Fruit fly (Drosophila melanogaster): ENCODE data around the gene CG7083.
A peak's percentile ranks its signal among the peaks of the same experiment; 100 is the strongest.

The CG7083 gene

dm6 chr3L:8303912-8304311 lies 36.7 kb upstream of the CG7083 start, which contains the start of the genes CG7194 and Sbp2 (continued):
- TF ChIP-seq CG30431 (GFP tag; optimal IDR thresholded peaks at IDR 0.05) (no peak), bab2 (GFP tag; optimal IDR thresholded peaks at IDR 0.05) (no peak), Dip2 (GFP tag; IDR thresholded peaks at IDR 0.05) (no peak), btn (GFP tag; optimal IDR thresholded peaks at IDR 0.05) (no peak), Dad (GFP tag; optimal IDR thresholded peaks at IDR 0.05) (no peak), slbo (GFP tag; IDR thresholded peaks at IDR 0.05) (0 out of 2 replicates have a peak, but pooled peaks have one; percentile 12), CG3847 (GFP tag; IDR thresholded peaks at IDR 0.05) (no peak), ind (GFP tag; optimal IDR thresholded peaks at IDR 0.05) (no peak), so (GFP tag; IDR thresholded peaks at IDR 0.05) (no peak), CG31224 (GFP tag; IDR thresholded peaks at IDR 0.05) (no peak), nom (GFP tag; optimal IDR thresholded peaks at IDR 0.05) (peak; percentile 1), dm (GFP tag; optimal IDR thresholded peaks at IDR 0.05) (no peak), sob (GFP tag; IDR thresholded peaks at IDR 0.05) (no peak), CG10267 (tag; optimal IDR thresholded peaks at IDR 0.05) (peak; percentile 74), Kr (GFP tag; optimal IDR thresholded peaks at IDR 0.05) (no peak), CG7745 (tag; optimal IDR thresholded peaks at IDR 0.05) (no peak), CG30403 (GFP tag; optimal IDR thresholded peaks at IDR 0.05) (no peak), zfh2 (GFP tag; optimal IDR thresholded peaks at IDR 0.05) (peak; percentile 23), knrl (GFP tag; IDR thresholded peaks at IDR 0.05; ENCODE audit: partially characterized antibody) (no peak), CG1233 (GFP tag; optimal IDR thresholded peaks at IDR 0.05) (no peak), CG2199 (GFP tag; IDR thresholded peaks at IDR 0.05) (peak; percentile 28; the same call in 1 of the 3 replicates), pan (optimal IDR thresholded peaks at IDR 0.05) (no peak), pan (GFP tag; optimal IDR thresholded peaks at IDR 0.05 in 1 of 2, IDR thresholded peaks at IDR 0.05 in 1 of 2) (peak in 1 of 2 experiments; percentile 15), GATAe (GFP tag; conservative IDR thresholded peaks at IDR 0.05) (no peak), Dll (GFP tag; IDR thresholded peaks at IDR 0.05; ENCODE audit: partially characterized antibody) (peak; percentile 37; the same call in 1 of the 4 replicates), prd (optimal IDR thresholded peaks at IDR 0.05) (no peak), prd (GFP tag; IDR thresholded peaks at IDR 0.05) (no peak), Hr39 (optimal IDR thresholded peaks at IDR 0.05) (no peak), amos (GFP tag; IDR thresholded peaks at IDR 0.05; ENCODE audit: partially characterized antibody) (no peak), CG7271 (tag; optimal IDR thresholded peaks at IDR 0.05) (no peak), scrt (GFP tag; optimal IDR thresholded peaks at IDR 0.05) (no peak), pb (GFP tag; optimal IDR thresholded peaks at IDR 0.05) (no peak), pzg (GFP tag; optimal IDR thresholded peaks at IDR 0.05) (peak; percentile 28), Jarid2 (GFP tag; optimal IDR thresholded peaks at IDR 0.05) (no peak), CG11093 (GFP tag; IDR thresholded peaks at IDR 0.05) (no peak), repo (GFP tag; optimal IDR thresholded peaks at IDR 0.05) (no peak), CG34422 (GFP tag; IDR thresholded peaks at IDR 0.05) (no peak), gsb (GFP tag; IDR thresholded peaks at IDR 0.05) (no peak), CG8290 (GFP tag; optimal IDR thresholded peaks at IDR 0.05) (no peak), CG8290 (tag; optimal IDR thresholded peaks at IDR 0.05) (no peak), CG12155 (GFP tag; optimal IDR thresholded peaks at IDR 0.05) (no peak), sima (GFP tag; optimal IDR thresholded peaks at IDR 0.05) (no peak), cato (GFP tag; optimal IDR thresholded peaks at IDR 0.05; ENCODE audit: borderline replicate concordance) (no peak), gfzf (GFP tag; optimal IDR thresholded peaks at IDR 0.05) (peak; percentile 16), Lpt (GFP tag; optimal IDR thresholded peaks at IDR 0.05) (no peak), row (GFP tag; IDR thresholded peaks at IDR 0.05) (peak; percentile 23; the same call in 1 of the 3 replicates), CG2202 (tag; optimal IDR thresholded peaks at IDR 0.05) (no peak), Med (GFP tag) (peak; percentile 38), schlank (tag; optimal IDR thresholded peaks at IDR 0.05) (no peak), NC2α (GFP tag; optimal IDR thresholded peaks at IDR 0.05) (no peak), CG11398 (GFP tag; optimal IDR thresholded peaks at IDR 0.05) (no peak), ap (GFP tag; IDR thresholded peaks at IDR 0.05) (no peak), CG9437 (GFP tag; optimal IDR thresholded peaks at IDR 0.05) (peak; percentile 65), vfl (GFP tag; optimal IDR thresholded peaks at IDR 0.05) (no peak)

Measured in whole organism, embryonic.